Fruit fly (Drosophila melanogaster) whole organism, adult: Measurements from ENCODE around the gene Jhbp7.

ENCODE experiments used
- CG11617 ChIP-seq: fragments of 200-800 bp; sonication (Bioruptor generic); optimal IDR thresholded peaks from 2 replicates; lab custom pipeline; 2017; ENCODE audit warnings: mild to moderate bottlenecking, missing biosample characterization, missing genetic modification reagents, missing genetic modification characterization
- CG12768 ChIP-seq: fragments of 200-800 bp; sonication (Bioruptor generic); optimal IDR thresholded peaks from 2 replicates; lab custom pipeline; 2017; ENCODE audit warnings: missing biosample characterization, missing genetic modification characterization, mild to moderate bottlenecking, moderate library complexity, missing genetic modification reagents
- CG14711 ChIP-seq: fragments of 200-800 bp; sonication (Bioruptor generic); optimal IDR thresholded peaks from 2 replicates; lab custom pipeline; 2018; ENCODE audit warnings: missing biosample characterization, mild to moderate bottlenecking, missing genetic modification characterization, moderate library complexity
- CG1620 ChIP-seq: fragments of 200-800 bp; sonication (Bioruptor generic); optimal IDR thresholded peaks from 2 replicates; lab custom pipeline; 2016; ENCODE audit warnings: missing biosample characterization, missing genetic modification characterization
- CG33017 ChIP-seq: fragments of 200-800 bp; sonication (Bioruptor generic); optimal IDR thresholded peaks from 2 replicates; lab custom pipeline; 2018; ENCODE audit warnings: missing biosample characterization, mild to moderate bottlenecking, missing genetic modification characterization, moderate library complexity
- CG5204 ChIP-seq: fragments of 200-800 bp; sonication (Bioruptor generic); optimal IDR thresholded peaks from 2 replicates; lab custom pipeline; 2016; ENCODE audit warnings: missing biosample characterization, missing genetic modification characterization
- CG7045 ChIP-seq: fragments of 200-800 bp; sonication (Bioruptor generic); optimal IDR thresholded peaks from 2 replicates; lab custom pipeline; 2017; ENCODE audit warnings: missing biosample characterization, mild to moderate bottlenecking, missing genetic modification characterization
- CG7101 ChIP-seq: fragments of 200-800 bp; sonication (Bioruptor generic); optimal IDR thresholded peaks from 2 replicates; lab custom pipeline; 2018; ENCODE audit warnings: missing biosample characterization, mild to moderate bottlenecking, missing genetic modification characterization, moderate library complexity
- Clk ChIP-seq: fragments of 200-800 bp; sonication (Bioruptor generic); optimal IDR thresholded peaks from 2 replicates; lab custom pipeline; 2017; ENCODE audit warnings: missing biosample characterization, missing genetic modification characterization
- Crg-1 ChIP-seq: fragments of 200-800 bp; sonication (Bioruptor generic); optimal IDR thresholded peaks from 2 replicates; lab custom pipeline; 2016; ENCODE audit warnings: missing biosample characterization, missing genetic modification characterization
- Hr96 ChIP-seq: fragments of 200-800 bp; sonication (Bioruptor generic); optimal IDR thresholded peaks from 2 replicates; lab custom pipeline; 2016; ENCODE audit warnings: missing biosample characterization, missing genetic modification characterization
- Mnt ChIP-seq: fragments of 200-800 bp; sonication (Bioruptor generic); optimal IDR thresholded peaks from 2 replicates; lab custom pipeline; 2016; ENCODE audit warnings: missing biosample characterization, mild to moderate bottlenecking, missing genetic modification characterization
- bab1 ChIP-seq: fragments of 200-800 bp; sonication (Bioruptor generic); optimal IDR thresholded peaks from 3 replicates; lab custom pipeline; 2019; ENCODE audit warnings: missing biosample characterization, mild to moderate bottlenecking, missing genetic modification characterization, moderate library complexity
- cic ChIP-seq: fragments of 200-800 bp; sonication (Bioruptor generic); optimal IDR thresholded peaks from 2 replicates; lab custom pipeline; 2017; ENCODE audit warnings: missing biosample characterization, mild to moderate bottlenecking, missing genetic modification characterization, moderate library complexity
- cnc ChIP-seq, 2 experiments: fragments of >200 bp; optimal IDR thresholded peaks; 2 replicates each; lab custom pipeline; 2017
- kay ChIP-seq: fragments of 200-800 bp; sonication (Bioruptor generic); peaks from one replicate; lab custom pipeline; 2016; ENCODE audit warnings: missing biosample characterization, missing genetic modification characterization, borderline replicate concordance
- ovo ChIP-seq: fragments of 200-800 bp; sonication (Bioruptor generic); optimal IDR thresholded peaks from 2 replicates; lab custom pipeline; 2016; ENCODE audit warnings: missing biosample characterization, missing genetic modification characterization
- pad ChIP-seq: fragments of 200-800 bp; sonication (Bioruptor generic); optimal IDR thresholded peaks from 3 replicates; lab custom pipeline; 2017; ENCODE audit warnings: missing biosample characterization, missing genetic modification characterization, mild to moderate bottlenecking, moderate library complexity, missing genetic modification reagents
- tj ChIP-seq: fragments of 200-800 bp; sonication (Bioruptor generic); optimal IDR thresholded peaks from 3 replicates; lab custom pipeline; 2017; ENCODE audit warnings: missing biosample characterization, mild to moderate bottlenecking, missing genetic modification characterization, moderate library complexity
- toe ChIP-seq: fragments of 200-800 bp; sonication (Bioruptor generic); optimal IDR thresholded peaks from 2 replicates; lab custom pipeline; 2016; ENCODE audit warnings: missing biosample characterization, missing genetic modification characterization

Gene Jhbp7

DNA sequence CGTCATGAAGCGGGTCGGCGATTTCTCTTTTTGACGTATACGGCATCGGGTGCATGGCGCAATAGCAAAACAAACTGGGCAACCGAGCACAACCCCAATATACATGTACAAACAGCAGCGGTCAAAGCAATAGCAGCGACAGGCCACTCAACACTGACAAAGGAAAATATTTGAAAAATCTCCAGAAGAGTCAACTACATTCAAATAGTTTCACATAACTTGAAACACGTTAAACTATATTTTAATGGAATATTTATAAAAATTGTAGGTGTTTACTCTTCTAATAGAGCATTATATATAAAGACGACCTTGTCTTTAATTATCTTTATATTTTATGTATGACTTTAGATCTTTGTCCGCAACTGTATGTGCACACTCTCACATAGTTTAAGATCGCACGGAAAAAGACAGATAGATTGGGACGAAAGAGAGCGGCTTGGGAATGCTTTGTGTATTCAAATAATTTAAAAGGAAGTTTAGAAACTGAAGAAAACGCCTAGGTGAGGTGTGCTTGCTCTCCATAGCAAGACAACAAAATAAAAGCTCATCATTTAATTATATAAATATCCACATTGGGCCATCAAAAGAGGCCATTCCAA is 29.9 kb upstream of the Jhbp7 start:
- TF ChIP-seq CG11617 (GFP tag; lab: Kevin White, UChicago) = no peak
- peak; percentile 57 for TF ChIP-seq CG33017 (tag; lab: Kevin White, UChicago)
- TF ChIP-seq Hr96 (GFP tag; lab: Kevin White, UChicago) = peak; percentile 0
- peak; percentile 27 for TF ChIP-seq CG5204 (GFP tag; lab: Kevin White, UChicago)
- no peak for TF ChIP-seq bab1
- TF ChIP-seq CG7045 (GFP tag; lab: Kevin White, UChicago) = peak; percentile 44
- peak; percentile 3 for TF ChIP-seq toe (GFP tag; lab: Kevin White, UChicago)
- TF ChIP-seq Clk = no peak
- peak; percentile 40 for TF ChIP-seq CG7101 (tag; lab: Kevin White, UChicago)
- no peak for TF ChIP-seq ovo (GFP tag; lab: Kevin White, UChicago)

DNA sequence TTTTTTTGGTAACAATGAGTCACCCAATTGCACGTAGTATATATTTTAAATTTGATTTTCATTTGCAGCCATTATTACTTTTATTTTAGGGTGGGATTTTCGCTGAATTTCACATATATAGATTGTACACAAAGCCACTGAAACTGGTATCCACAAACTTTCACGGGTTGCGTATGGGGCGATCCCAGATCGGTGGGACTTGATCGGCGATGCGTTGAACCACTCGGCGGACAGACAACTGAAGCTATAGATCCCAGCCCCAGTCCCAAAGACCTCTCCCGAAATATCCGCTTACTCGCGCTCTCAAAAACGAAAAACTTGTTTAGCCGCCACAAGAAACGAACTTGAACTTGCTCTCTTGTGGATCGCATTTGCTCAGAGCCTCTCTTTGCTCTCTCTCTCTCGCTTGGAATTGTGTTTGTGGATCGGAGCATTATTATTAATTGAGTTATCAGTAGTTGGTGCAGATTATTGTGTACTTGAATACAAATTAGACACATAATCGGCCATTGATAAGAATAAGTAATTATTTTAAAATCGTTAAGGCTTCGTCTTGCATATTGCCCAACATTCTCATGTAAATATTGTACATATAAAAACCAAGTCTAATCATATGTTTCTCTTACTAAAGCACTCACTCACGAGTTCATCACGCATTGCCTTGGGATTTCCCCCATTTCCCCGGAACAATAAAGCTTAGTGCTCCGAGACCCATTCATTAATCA is 29.2 kb upstream of the Jhbp7 start, which contains the start of gene Cad96Ca:
Cad96Ca (minus strand) TSS at position 242 of the 725 bp plus-strand sequence.
- TF ChIP-seq CG14711 (tag; lab: Kevin White, UChicago) (no peak), bab1 (no peak), pad (GFP tag; lab: Kevin White, UChicago) (no peak), CG7101 (tag; lab: Kevin White, UChicago) (no peak), CG11617 (GFP tag; lab: Kevin White, UChicago) (no peak), cnc (optimal IDR thresholded peaks at IDR 0.05; lab: Kevin White, UChicago) (no peak), CG5204 (GFP tag; lab: Kevin White, UChicago) (no peak), Clk (no peak), CG1620 (GFP tag; lab: Kevin White, UChicago) (no peak), Mnt (GFP tag; lab: Kevin White, UChicago) (no peak), ovo (GFP tag; lab: Kevin White, UChicago) (no peak), CG12768 (no peak), Crg-1 (GFP tag; lab: Kevin White, UChicago) (no peak), kay (GFP tag; lab: Kevin White, UChicago) (no peak), cic (GFP tag; lab: Kevin White, UChicago) (no peak), toe (GFP tag; lab: Kevin White, UChicago) (no peak), CG33017 (tag; lab: Kevin White, UChicago) (no peak), CG7045 (GFP tag; lab: Kevin White, UChicago) (no peak)

DNA sequence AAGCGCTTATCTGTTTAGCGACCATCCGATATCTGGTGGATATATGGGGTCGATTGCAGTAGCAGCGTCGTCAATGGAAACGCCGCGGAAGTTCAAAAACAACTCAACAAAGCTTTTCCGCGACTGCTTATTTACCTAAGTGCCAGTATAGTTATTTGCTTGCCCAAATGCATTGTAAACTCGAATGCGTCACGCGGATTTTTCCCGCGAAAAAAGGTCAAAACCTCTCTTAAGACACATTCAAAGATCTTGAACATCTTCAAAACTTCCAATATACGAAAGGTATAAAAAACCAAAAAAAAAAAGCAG is 28.7 kb upstream of the Jhbp7 start:
- TF ChIP-seq ovo (GFP tag; lab: Kevin White, UChicago) (peak; percentile 12), tj (GFP tag; lab: Kevin White, UChicago) (no peak)

DNA sequence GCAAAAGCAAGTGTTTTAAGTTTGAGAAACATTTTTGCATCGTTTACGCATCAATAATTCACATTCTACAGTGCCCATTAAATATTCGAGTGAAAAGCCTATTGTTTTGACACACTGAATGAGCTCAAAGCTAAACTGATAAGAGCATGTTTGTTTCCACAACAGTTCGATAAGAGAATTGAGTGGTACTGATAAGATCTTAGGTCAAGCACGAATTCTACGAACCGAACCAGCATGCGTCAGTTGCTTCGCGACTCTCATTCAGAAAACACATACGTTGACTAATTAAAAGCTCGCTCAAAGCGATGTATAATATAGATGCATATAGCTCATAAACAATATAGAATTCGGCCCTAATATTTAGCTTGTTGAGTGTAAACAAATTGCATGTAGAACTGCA is 28.2 kb upstream of the Jhbp7 start:
- TF ChIP-seq kay (GFP tag; lab: Kevin White, UChicago) (peak; percentile 91), cic (GFP tag; lab: Kevin White, UChicago) (peak; percentile 40), Crg-1 (GFP tag; lab: Kevin White, UChicago) (no peak)

DNA sequence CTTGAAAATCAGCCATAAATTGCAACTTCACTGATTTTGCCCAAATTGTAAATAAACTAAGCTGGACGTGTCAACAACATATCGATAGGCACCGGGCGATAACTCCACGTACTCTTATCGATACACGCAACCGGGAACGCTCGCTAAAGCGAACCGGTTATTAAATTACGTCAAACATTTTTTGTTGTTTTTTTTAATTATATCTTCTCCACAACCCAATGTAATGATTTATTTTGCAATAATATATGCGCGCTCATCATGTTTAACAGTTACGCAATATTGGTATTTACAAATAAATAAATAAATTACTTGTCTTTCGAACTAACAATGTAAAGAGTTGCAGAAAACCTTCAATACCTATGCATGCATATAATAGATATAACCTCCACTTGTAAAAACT is 22.3 kb upstream of the Jhbp7 start, which contains the start of gene Saysd1:
Saysd1 (minus strand) TSS at position 66 of the 400 bp plus-strand sequence.
- TF ChIP-seq pad (GFP tag; lab: Kevin White, UChicago) (no peak), CG14711 (tag; lab: Kevin White, UChicago) (peak; percentile 3), cnc (optimal IDR thresholded peaks at IDR 0.05; lab: Kevin White, UChicago) (no peak), kay (GFP tag; lab: Kevin White, UChicago) (peak; percentile 71), CG12768 (no peak), ovo (GFP tag; lab: Kevin White, UChicago) (no peak), toe (GFP tag; lab: Kevin White, UChicago) (peak; percentile 51), Crg-1 (GFP tag; lab: Kevin White, UChicago) (no peak), CG7045 (GFP tag; lab: Kevin White, UChicago) (peak; percentile 21), CG33017 (tag; lab: Kevin White, UChicago) (no peak), cic (GFP tag; lab: Kevin White, UChicago) (no peak), CG1620 (GFP tag; lab: Kevin White, UChicago) (no peak), CG7101 (tag; lab: Kevin White, UChicago) (no peak), Mnt (GFP tag; lab: Kevin White, UChicago) (no peak), bab1 (no peak), Hr96 (GFP tag; lab: Kevin White, UChicago) (peak; percentile 12)

DNA sequence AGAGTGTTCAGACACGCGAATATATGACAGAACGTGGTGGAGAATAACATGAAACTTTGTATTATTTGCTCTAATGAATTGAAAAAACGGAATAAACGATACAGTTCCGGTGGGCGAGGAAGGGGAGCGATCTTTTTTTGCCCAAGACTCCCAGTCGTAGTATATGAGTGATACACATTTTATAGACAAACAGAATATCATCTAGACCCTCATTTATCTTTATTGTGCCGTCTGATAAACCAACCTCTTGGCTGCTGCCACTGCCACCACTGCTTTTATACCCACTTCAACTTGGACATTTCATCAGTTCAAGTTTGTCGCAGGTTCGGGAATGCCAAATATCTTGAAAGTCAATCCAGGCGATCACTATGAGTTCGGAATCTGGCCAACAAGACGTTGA is 21.4 kb upstream of the Jhbp7 start, which contains the start of gene CG31106:
CG31106 (plus strand) TSS at position 301 of the 400 bp plus-strand sequence.
- TF ChIP-seq CG33017 (tag; lab: Kevin White, UChicago) = no peak
- TF ChIP-seq ovo (GFP tag; lab: Kevin White, UChicago) = no peak
- TF ChIP-seq CG1620 (GFP tag; lab: Kevin White, UChicago) = no peak
- no peak for TF ChIP-seq Hr96 (GFP tag; lab: Kevin White, UChicago)
- TF ChIP-seq cic (GFP tag; lab: Kevin White, UChicago) = no peak
- TF ChIP-seq toe (GFP tag; lab: Kevin White, UChicago) = no peak
- no peak for TF ChIP-seq Clk
- TF ChIP-seq kay (GFP tag; lab: Kevin White, UChicago) = no peak
- TF ChIP-seq CG11617 (GFP tag; lab: Kevin White, UChicago) = no peak
- no peak for TF ChIP-seq CG7101 (tag; lab: Kevin White, UChicago)
- TF ChIP-seq cnc (optimal IDR thresholded peaks at IDR 0.05; lab: Kevin White, UChicago) = no peak
- TF ChIP-seq CG5204 (GFP tag; lab: Kevin White, UChicago) = no peak
- TF ChIP-seq Crg-1 (GFP tag; lab: Kevin White, UChicago) = no peak
